Fruit fly (Drosophila melanogaster) whole organism, embryonic: ENCODE measurements around the gene fok.

ENCODE experiments used
- Awh ChIP-seq: fragments of 200-800 bp; sonication (Bioruptor generic); IDR thresholded peaks from 2 replicates; pipeline ENCODE4, ENCODE4 v1.3.6; 2022; ENCODE audit warnings: missing biosample characterization, missing genetic modification characterization
- BtbVII ChIP-seq: fragments of 200-800 bp; sonication (Bioruptor generic); optimal IDR thresholded peaks from 3 replicates; lab custom pipeline; 2017; ENCODE audit warnings: missing biosample characterization, mild to moderate bottlenecking, missing genetic modification characterization
- C15 ChIP-seq: fragments of 200-800 bp; sonication (Bioruptor generic); IDR thresholded peaks from 3 replicates; pipeline ENCODE4 v1.3.6; 2022; ENCODE audit warnings: missing biosample characterization, missing genetic modification characterization
- CG10274 ChIP-seq: fragments of 200-800 bp; sonication (Bioruptor generic); optimal IDR thresholded peaks from 3 replicates; lab custom pipeline; 2017; ENCODE audit warnings: missing biosample characterization, mild to moderate bottlenecking, missing genetic modification characterization
- CG10321 ChIP-seq: fragments of 200-800 bp; sonication (Bioruptor generic); IDR thresholded peaks from 2 replicates; pipeline ENCODE4 v1.3.6; 2022; ENCODE audit warnings: missing biosample characterization, missing genetic modification characterization
- CG10431 ChIP-seq: fragments of 200-800 bp; sonication (Bioruptor generic); optimal IDR thresholded peaks from 3 replicates; lab custom pipeline; 2018; ENCODE audit warnings: missing biosample characterization, mild to moderate bottlenecking, missing genetic modification characterization
- CG13424 ChIP-seq: fragments of 200-800 bp; sonication (Bioruptor generic); optimal IDR thresholded peaks from 2 replicates; lab custom pipeline; 2019; ENCODE audit warnings: missing biosample characterization, mild to moderate bottlenecking, missing genetic modification characterization, moderate library complexity
- CG15073 ChIP-seq: fragments of 200-800 bp; sonication (Bioruptor generic); optimal IDR thresholded peaks from 2 replicates; lab custom pipeline; 2016; ENCODE audit warnings: missing biosample characterization, missing genetic modification characterization
- CG17359 ChIP-seq: fragments of 200-800 bp; sonication (Bioruptor generic); optimal IDR thresholded peaks from 3 replicates; lab custom pipeline; 2018; ENCODE audit warnings: missing biosample characterization, mild to moderate bottlenecking, missing genetic modification characterization, moderate library complexity
- CG17385 ChIP-seq: fragments of 200-800 bp; sonication (Bioruptor generic); optimal IDR thresholded peaks from 3 replicates; lab custom pipeline; 2018; ENCODE audit warnings: missing biosample characterization, mild to moderate bottlenecking, missing genetic modification characterization
- CG2889 ChIP-seq: fragments of 200-800 bp; sonication (Bioruptor generic); IDR thresholded peaks from 3 replicates; pipeline ENCODE4 v1.3.6; 2022; ENCODE audit warnings: missing biosample characterization, missing genetic modification characterization
- CG4707 ChIP-seq: fragments of 200-800 bp; sonication (Bioruptor generic); optimal IDR thresholded peaks from 2 replicates; lab custom pipeline; 2018; ENCODE audit warnings: missing biosample characterization, mild to moderate bottlenecking, missing genetic modification characterization, moderate library complexity
- CG5180 ChIP-seq: fragments of 200-800 bp; sonication (Bioruptor generic); optimal IDR thresholded peaks from 3 replicates; lab custom pipeline; 2017; ENCODE audit warnings: missing biosample characterization, missing genetic modification characterization, mild to moderate bottlenecking, moderate library complexity, missing genetic modification reagents
- CG6254 ChIP-seq: fragments of 200-800 bp; sonication (Bioruptor generic); optimal IDR thresholded peaks from 3 replicates; lab custom pipeline; 2017; ENCODE audit warnings: mild to moderate bottlenecking, missing biosample characterization, missing genetic modification reagents, missing genetic modification characterization
- CG6654 ChIP-seq: fragments of 200-800 bp; sonication (Bioruptor generic); optimal IDR thresholded peaks from 2 replicates; lab custom pipeline; 2017; ENCODE audit warnings: missing biosample characterization, mild to moderate bottlenecking, missing genetic modification characterization
- CG7357 ChIP-seq: fragments of 200-800 bp; sonication (Bioruptor generic); IDR thresholded peaks from 3 replicates; pipeline ENCODE4 v1.3.6; 2022; ENCODE audit warnings: missing biosample characterization, missing genetic modification characterization
- CG7745 ChIP-seq: fragments of 200-800 bp; sonication (Bioruptor generic); optimal IDR thresholded peaks from 2 replicates; lab custom pipeline; 2018; ENCODE audit warnings: missing biosample characterization, mild to moderate bottlenecking, missing genetic modification characterization, moderate library complexity
- CG9437 ChIP-seq: fragments of 200-800 bp; sonication (Bioruptor generic); optimal IDR thresholded peaks from 2 replicates; lab custom pipeline; 2018; ENCODE audit warnings: missing biosample characterization, mild to moderate bottlenecking, missing genetic modification characterization
- CG9727 ChIP-seq: fragments of 200-800 bp; sonication (Bioruptor generic); optimal IDR thresholded peaks from 3 replicates; lab custom pipeline; 2017; ENCODE audit warnings: missing biosample characterization, mild to moderate bottlenecking, missing genetic modification characterization
- Dek ChIP-seq: fragments of 200-800 bp; sonication (Bioruptor generic); optimal IDR thresholded peaks from 3 replicates; lab custom pipeline; 2019; ENCODE audit warnings: missing biosample characterization, mild to moderate bottlenecking, missing genetic modification characterization, moderate library complexity
- Ets65A ChIP-seq: fragments of 200-800 bp; sonication (Bioruptor generic); peaks from one replicate; lab custom pipeline; 2016; ENCODE audit warnings: missing biosample characterization, missing genetic modification characterization
- Gug ChIP-seq: fragments of 200-800 bp; sonication (Bioruptor generic); IDR thresholded peaks from 4 replicates; pipeline ENCODE4 v1.3.6; 2022; ENCODE audit warnings: missing biosample characterization, missing genetic modification characterization
- H15 ChIP-seq: fragments of 200-800 bp; sonication (Bioruptor generic); IDR thresholded peaks from 3 replicates; pipeline ENCODE4 v1.3.6; 2022; ENCODE audit warnings: missing biosample characterization, missing genetic modification characterization
- HLH4C ChIP-seq: fragments of 200-800 bp; sonication (Bioruptor generic); IDR thresholded peaks from 3 replicates; pipeline ENCODE4 v1.3.6; 2022; ENCODE audit warnings: missing biosample characterization, missing genetic modification characterization; ENCODE audit not compliant: partially characterized antibody
- Mrtf ChIP-seq: fragments of 200-800 bp; sonication (Bioruptor generic); IDR thresholded peaks from 3 replicates; pipeline ENCODE4 v1.3.6; 2022; ENCODE audit warnings: missing biosample characterization, missing genetic modification characterization
- Ptx1 ChIP-seq: fragments of 200-800 bp; sonication (Bioruptor generic); IDR thresholded peaks from 2 replicates; pipeline ENCODE4 v1.3.6; 2022; ENCODE audit warnings: missing biosample characterization, missing genetic modification characterization
- Scr ChIP-seq: fragments of 200-800 bp; sonication (Bioruptor generic); IDR thresholded peaks from 2 replicates; pipeline ENCODE4 v1.3.6; 2022; ENCODE audit warnings: missing biosample characterization, missing genetic modification characterization; ENCODE audit not compliant: partially characterized antibody
- Stat92E ChIP-seq, 3 experiments: fragments of >200 bp in 2 of 3; fragments of 200-800 bp in 1 of 3; sonication (Bioruptor generic) in 1 of 3; optimal IDR thresholded peaks; 2 replicates each; lab custom pipeline; 2017 to 2019; ENCODE audit warnings: missing biosample characterization in 3 of 3, missing genetic modification characterization in 3 of 3, mild to moderate bottlenecking in 1 of 3, moderate library complexity in 1 of 3
- amos ChIP-seq: fragments of 200-800 bp; sonication (Bioruptor generic); IDR thresholded peaks from 2 replicates; pipeline ENCODE4 v1.3.6; 2022; ENCODE audit warnings: missing biosample characterization, missing genetic modification characterization; ENCODE audit not compliant: partially characterized antibody
- aop ChIP-seq: fragments of 200-800 bp; sonication (Bioruptor generic); IDR thresholded peaks from 2 replicates; pipeline ENCODE4 v1.3.6; 2022; ENCODE audit warnings: missing biosample characterization, missing genetic modification characterization
- ase ChIP-seq: fragments of 200-800 bp; sonication (Bioruptor generic); IDR thresholded peaks from 3 replicates; pipeline ENCODE4 v1.3.6; 2022; ENCODE audit warnings: missing biosample characterization, missing genetic modification characterization
- bowl ChIP-seq: fragments of 200-800 bp; sonication (Bioruptor generic); IDR thresholded peaks from 2 replicates; pipeline ENCODE4 v1.3.6; 2022; ENCODE audit warnings: missing biosample characterization, missing genetic modification characterization
- fru ChIP-seq: fragments of >200 bp; optimal IDR thresholded peaks from 2 replicates; lab custom pipeline; 2017
- grau ChIP-seq: fragments of 200-800 bp; optimal IDR thresholded peaks from 3 replicates; lab custom pipeline; 2019; ENCODE audit warnings: missing biosample characterization, mild to moderate bottlenecking, missing genetic modification characterization, moderate library complexity
- grn ChIP-seq: fragments of 200-800 bp; sonication (Bioruptor generic); optimal IDR thresholded peaks from 3 replicates; lab custom pipeline; 2017; ENCODE audit warnings: missing biosample characterization, missing genetic modification characterization
- gt ChIP-seq: fragments of 200-800 bp; sonication (Bioruptor generic); IDR thresholded peaks from 2 replicates; pipeline ENCODE4 v1.3.6; 2022; ENCODE audit warnings: missing biosample characterization, missing genetic modification characterization
- inv ChIP-seq: fragments of 200-800 bp; sonication (Bioruptor generic); IDR thresholded peaks from 2 replicates; pipeline ENCODE4 v1.3.6; 2022; ENCODE audit warnings: missing biosample characterization, missing genetic modification characterization; ENCODE audit not compliant: partially characterized antibody
- lab ChIP-seq: fragments of 200-800 bp; sonication (Bioruptor generic); optimal IDR thresholded peaks from 3 replicates; lab custom pipeline; 2017; ENCODE audit warnings: missing biosample characterization, missing genetic modification characterization, mild to moderate bottlenecking, moderate library complexity, missing genetic modification reagents
- lov ChIP-seq, 2 experiments: fragments of 200-800 bp in 1 of 2; fragments of >200 bp in 1 of 2; sonication (Bioruptor generic) in 1 of 2; IDR thresholded peaks in 1 of 2; optimal IDR thresholded peaks in 1 of 2; 2 replicates in 1 of 2; 3 replicates in 1 of 2; pipeline versions ENCODE4 v1.3.6 to Lab custom; 2017 to 2022; ENCODE audit warnings: missing biosample characterization in 1 of 2, missing genetic modification characterization in 1 of 2
- odd ChIP-seq: fragments of 200-800 bp; sonication (Bioruptor generic); optimal IDR thresholded peaks from 2 replicates; lab custom pipeline; 2017; ENCODE audit warnings: missing biosample characterization, mild to moderate bottlenecking, missing genetic modification characterization
- pzg ChIP-seq: fragments of 200-800 bp; sonication (Bioruptor generic); optimal IDR thresholded peaks from 3 replicates; lab custom pipeline; 2018; ENCODE audit warnings: missing biosample characterization, mild to moderate bottlenecking, missing genetic modification characterization, moderate library complexity
- sima ChIP-seq: fragments of 200-800 bp; sonication (Bioruptor generic); optimal IDR thresholded peaks from 2 replicates; lab custom pipeline; 2016; ENCODE audit warnings: missing biosample characterization, missing genetic modification characterization
- sob ChIP-seq: fragments of 200-800 bp; sonication (Bioruptor generic); IDR thresholded peaks from 2 replicates; pipeline ENCODE4 v1.3.6; 2022; ENCODE audit warnings: missing biosample characterization, missing genetic modification characterization
- ssp ChIP-seq: fragments of 200-800 bp; sonication (Bioruptor generic); IDR thresholded peaks from 2 replicates; pipeline ENCODE4 v1.3.6; 2022; ENCODE audit warnings: missing biosample characterization, missing genetic modification characterization
- tin ChIP-seq: fragments of 200-800 bp; sonication (Bioruptor generic); optimal IDR thresholded peaks from 3 replicates; lab custom pipeline; 2016; ENCODE audit warnings: missing biosample characterization, missing genetic modification characterization
- wdn ChIP-seq: fragments of 200-800 bp; sonication (Bioruptor generic); IDR thresholded peaks from 2 replicates; pipeline ENCODE4 v1.3.6; 2022; ENCODE audit warnings: missing biosample characterization, missing genetic modification characterization
- yki ChIP-seq: fragments of >200 bp; optimal IDR thresholded peaks from 3 replicates; lab custom pipeline; 2018
- zfh1 ChIP-seq: fragments of 200-800 bp; sonication (Bioruptor generic); IDR thresholded peaks from 3 replicates; pipeline ENCODE4 v1.3.6; 2022; ENCODE audit warnings: missing biosample characterization, missing genetic modification characterization

fok gene

dm6 chr2L:20086295-20087096, 1.6 kb upstream of the fok start (continued):
- TF ChIP-seq C15 (peak; percentile 74), fru (lab: Kevin White, UChicago) (no peak), Stat92E (GFP tag; optimal IDR thresholded peaks at IDR 0.05; lab: Kevin White, UChicago) (peak in 1 of 3 experiments; percentile 68), Gug (GFP tag; lab: Robert Waterston, UW) (peak; percentile 74), inv (no peak), Dek (tag; lab: Kevin White, UChicago) (peak; percentile 77), CG17385 (GFP tag; lab: Kevin White, UChicago) (peak; percentile 81), H15 (GFP tag; lab: Robert Waterston, UW) (peak; percentile 89), CG4707 (peak; percentile 88), CG7745 (peak; percentile 20), CG15073 (GFP tag; lab: Kevin White, UChicago) (peak; percentile 40), CG5180 (GFP tag; lab: Kevin White, UChicago) (peak; percentile 76), Mrtf (GFP tag; lab: Robert Waterston, UW) (peak; percentile 74; the same call in 2 of the 3 replicates), amos (no peak; the same call in 1 of the 2 replicates), CG10431 (GFP tag; lab: Kevin White, UChicago) (peak; percentile 67), Ptx1 (peak; percentile 87), CG13424 (peak; percentile 84), CG2889 (peak; percentile 69), gt (GFP tag; lab: Robert Waterston, UW) (peak; percentile 91), CG9437 (GFP tag; lab: Kevin White, UChicago) (peak; percentile 44), wdn (GFP tag; lab: Robert Waterston, UW) (no peak; the same call in 1 of the 2 replicates), bowl (GFP tag; lab: Robert Waterston, UW) (peak; percentile 62), CG6254 (GFP tag; lab: Kevin White, UChicago) (peak; percentile 72), lab (GFP tag; lab: Kevin White, UChicago) (peak; percentile 83), BtbVII (peak; percentile 83), CG7357 (peak; percentile 55; the same call in 2 of the 3 replicates), tin (GFP tag; lab: Kevin White, UChicago) (peak; percentile 78), HLH4C (GFP tag; lab: Robert Waterston, UW) (no peak), yki (lab: Kevin White, UChicago) (no peak), grn (GFP tag; lab: Kevin White, UChicago) (peak; percentile 95), ase (GFP tag; lab: Robert Waterston, UW) (peak; percentile 82), Ets65A (GFP tag; lab: Kevin White, UChicago) (peak; percentile 91), CG10274 (GFP tag; lab: Kevin White, UChicago) (peak; percentile 35), Awh (GFP tag; lab: Robert Waterston, UW) (peak; percentile 90), odd (peak; percentile 82), CG9727 (GFP tag; lab: Kevin White, UChicago) (peak; percentile 77), zfh1 (GFP tag; lab: Robert Waterston, UW) (peak; percentile 88), CG10321 (GFP tag; lab: Robert Waterston, UW) (peak; percentile 57; the same call in 1 of the 2 replicates), lov (optimal IDR thresholded peaks at IDR 0.05; lab: Kevin White, UChicago) (no peak), lov (GFP tag; IDR thresholded peaks at IDR 0.05; lab: Robert Waterston, UW) (peak; percentile 78; the same call in 2 of the 3 replicates), CG17359 (tag; lab: Kevin White, UChicago) (peak; percentile 93), aop (GFP tag; lab: Robert Waterston, UW) (peak; percentile 5; the same call in 1 of the 2 replicates), CG6654 (peak; percentile 75), sima (GFP tag; lab: Kevin White, UChicago) (peak; percentile 58), grau (tag; lab: Kevin White, UChicago) (peak; percentile 80), Scr (GFP tag; lab: Robert Waterston, UW) (no peak), ssp (peak; percentile 68), pzg (no peak), sob (GFP tag; lab: Robert Waterston, UW) (peak; percentile 74)
